Fruit fly (Drosophila melanogaster) S2 (cell line): ENCODE data around the gene Art1.

Source experiments
- CG8478 ChIP-seq: fragments of >200 bp; optimal IDR thresholded peaks from 2 replicates; lab custom pipeline; 2018
- CTCF ChIP-seq, 2 experiments: fragments of >200 bp; optimal IDR thresholded peaks; 2 replicates each; lab custom pipeline; 2018

Gene Art1

DNA sequence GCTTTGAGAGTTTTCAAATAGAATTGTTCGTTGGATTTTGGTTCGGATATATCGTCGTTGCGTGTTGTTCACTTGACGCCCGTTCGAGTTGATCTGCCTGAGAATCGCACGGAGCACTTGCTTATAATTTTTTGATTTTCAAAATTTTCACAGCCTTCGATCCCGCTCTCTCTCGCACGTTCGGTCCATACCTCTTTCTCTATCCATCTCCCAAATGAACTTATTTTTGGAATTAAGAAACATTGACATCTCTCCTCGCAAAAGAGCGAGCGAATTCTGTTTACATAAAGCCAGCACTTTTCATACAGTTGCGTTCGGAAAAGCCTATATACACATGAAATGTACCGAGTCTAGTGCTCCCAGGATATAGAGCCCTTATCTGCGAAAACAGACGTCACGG is 10.8 kb downstream of the Art1 start, which contains the start of the genes CG45076, CG45078 and fau:
TSS of gene CG45076 (minus strand) at position 101 of the 400 bp plus-strand sequence.
TSS of gene CG45078 (minus strand) at position 101 of the 400 bp plus-strand sequence.
TSS of gene fau (minus strand) at position 101 of the 400 bp plus-strand sequence.
- no peak for TF ChIP-seq CTCF (optimal IDR thresholded peaks at IDR 0.05; lab: Kevin White, UChicago)
- TF ChIP-seq CG8478, result no peak

DNA sequence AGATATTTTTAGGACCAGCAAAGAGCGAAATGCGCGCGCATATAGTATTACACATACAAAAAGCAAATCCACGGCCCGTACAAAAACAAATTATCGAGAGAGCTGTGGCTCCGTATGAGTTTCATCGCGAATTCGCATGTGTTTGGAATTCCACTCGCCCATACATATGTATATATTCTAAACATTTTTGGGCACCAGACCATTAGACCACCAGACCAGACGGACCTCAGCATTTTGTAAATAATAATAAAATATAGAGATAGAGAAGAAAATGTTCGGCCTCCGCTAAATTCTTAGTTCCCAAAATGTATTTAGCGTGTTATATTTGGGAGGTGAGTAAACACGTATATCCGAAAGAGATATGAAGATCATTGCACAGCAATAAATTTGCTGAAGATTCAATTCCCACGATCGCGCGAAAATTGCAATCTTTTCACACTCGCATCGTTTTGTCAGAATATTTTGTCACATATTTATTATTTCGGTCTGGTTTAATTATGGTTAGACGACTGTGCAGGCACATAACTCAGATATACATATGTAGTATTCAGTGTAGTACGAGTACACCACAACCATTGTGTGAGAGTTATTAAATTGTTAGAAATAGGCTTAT is 11.9 kb downstream of the Art1 start:
- TF ChIP-seq CG8478 (no peak), CTCF (optimal IDR thresholded peaks at IDR 0.05; lab: Kevin White, UChicago) (no peak)

DNA sequence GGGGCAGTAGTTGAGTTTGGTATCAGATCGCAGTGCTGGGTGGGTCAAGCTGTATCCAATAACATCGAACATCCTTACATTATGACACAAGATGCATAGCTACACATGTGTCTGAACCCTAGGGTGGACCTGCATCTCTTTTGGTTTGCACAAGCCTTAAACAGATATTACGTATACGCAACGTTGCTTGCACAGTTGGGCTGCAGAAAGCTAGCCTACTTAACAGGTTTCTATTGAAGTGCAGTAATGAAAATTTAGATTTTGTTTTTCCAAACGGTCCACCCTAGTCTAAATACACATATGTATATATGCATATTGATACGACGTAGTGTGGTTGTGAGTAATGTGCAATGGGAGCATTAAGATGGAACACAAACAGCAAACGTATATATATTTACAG is 12.8 kb downstream of the Art1 start:
- TF ChIP-seq CG8478 (no peak), CTCF (optimal IDR thresholded peaks at IDR 0.05; lab: Kevin White, UChicago) (no peak)

DNA sequence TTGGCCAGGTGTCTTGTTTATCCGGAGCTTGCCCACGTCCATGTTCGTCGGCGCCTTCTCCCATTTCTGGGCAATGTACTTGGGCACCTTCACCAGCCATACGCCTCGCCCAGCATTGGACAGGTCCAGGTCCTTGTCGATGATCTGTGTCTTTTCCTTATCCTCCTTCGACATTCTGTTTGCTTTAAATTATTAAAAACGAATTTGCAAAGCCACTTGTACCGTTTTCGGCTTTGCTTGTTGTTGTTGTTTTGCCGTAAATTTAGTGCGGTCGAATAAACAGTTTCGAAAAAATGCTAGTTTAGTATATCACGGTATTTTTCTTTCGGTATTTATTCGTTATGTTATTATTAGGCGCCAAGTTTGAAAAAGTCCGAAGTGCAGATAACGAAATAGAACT is 20.5 kb downstream of the Art1 start, which contains the start of gene TfIIFbeta:
TSS of gene TfIIFbeta (minus strand) at position 279 of the 400 bp plus-strand sequence.
- TF ChIP-seq CG8478 (no peak), CTCF (optimal IDR thresholded peaks at IDR 0.05; lab: Kevin White, UChicago) (no peak)

DNA sequence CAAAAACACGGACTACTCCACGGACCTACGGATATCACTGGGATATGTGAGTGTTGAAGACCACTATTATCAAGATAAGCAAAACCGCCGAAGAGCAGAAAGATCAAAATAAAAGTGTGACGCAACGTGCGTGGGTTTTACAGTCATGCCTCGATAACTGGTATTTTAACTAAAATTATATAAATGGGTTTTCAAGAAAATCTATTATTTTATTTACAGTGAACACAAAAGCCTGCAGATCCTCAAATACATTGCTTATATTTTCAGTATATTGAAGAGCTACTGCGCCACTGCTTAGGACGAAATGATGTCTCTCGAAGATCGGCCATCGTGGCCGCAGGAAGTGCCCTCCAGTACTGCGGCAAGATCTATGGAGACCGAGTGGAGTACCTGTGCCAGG is 26.0 kb downstream of the Art1 start:
- TF ChIP-seq CG8478 (no peak), CTCF (optimal IDR thresholded peaks at IDR 0.05; lab: Kevin White, UChicago) (no peak)

DNA sequence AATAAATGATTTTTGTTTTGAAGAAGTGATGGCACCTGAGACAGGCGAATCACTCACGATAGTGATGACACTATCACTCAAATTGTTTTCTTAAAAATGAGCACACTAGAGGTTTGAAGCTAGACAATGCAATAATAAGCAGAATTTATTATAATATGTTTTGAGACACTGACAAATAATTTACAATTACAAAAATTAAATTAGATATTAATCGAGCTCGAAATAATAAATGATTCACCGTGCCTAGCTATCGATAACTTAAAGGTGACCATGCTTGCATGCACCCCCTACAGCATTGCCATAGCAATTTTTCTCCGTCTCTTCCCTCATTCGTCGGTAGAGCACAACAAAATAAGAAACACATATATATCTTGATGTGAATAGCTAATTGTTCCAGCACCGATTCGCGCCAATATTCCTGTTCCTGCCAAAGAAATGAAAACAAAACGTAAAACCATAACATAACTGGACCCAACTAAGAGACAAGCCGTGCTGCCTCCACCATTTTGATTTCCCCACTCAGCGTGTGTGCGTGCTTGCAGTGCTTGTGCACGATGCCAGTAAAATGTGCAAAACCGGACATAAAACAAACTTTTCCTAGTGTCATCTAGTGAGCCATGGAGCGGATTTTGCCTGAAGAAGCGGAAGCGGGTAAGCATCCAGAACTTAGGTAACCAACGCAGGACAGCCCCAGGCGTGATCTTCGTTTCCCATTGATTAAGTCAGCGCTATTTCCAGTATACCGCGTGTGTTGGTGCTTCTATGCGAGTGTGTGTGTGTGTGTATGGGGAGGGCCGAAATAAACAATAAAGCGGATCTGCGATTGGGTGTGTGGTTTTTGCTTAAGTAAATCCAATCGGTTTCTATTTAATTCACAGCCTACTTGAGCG is 26.8 kb downstream of the Art1 start, which contains the start of the genes MED7 and Cap-H2:
TSS of gene MED7 (minus strand) at position 67 of the 890 bp plus-strand sequence.
TSS of gene Cap-H2 (plus strand) at position 345 of the 890 bp plus-strand sequence.
- TF ChIP-seq CG8478, result no peak
- no peak for TF ChIP-seq CTCF (optimal IDR thresholded peaks at IDR 0.05; lab: Kevin White, UChicago)

dm6 chr3R:10759348-10759847 is 28.6 kb downstream of the Art1 start, which contains the start of gene CG31272:
TSS of gene CG31272 (minus strand) at chr3R:10759398.
- TF ChIP-seq CTCF (optimal IDR thresholded peaks at IDR 0.05; lab: Kevin White, UChicago), result no peak
- no peak for TF ChIP-seq CG8478

dm6 chr3R:10755534-10755933 is 32.5 kb downstream of the Art1 start, which contains the start of gene CG14691:
TSS of gene CG14691 (minus strand) at chr3R:10755634.
- TF ChIP-seq CTCF (optimal IDR thresholded peaks at IDR 0.05; lab: Kevin White, UChicago) (no peak), CG8478 (no peak)

DNA sequence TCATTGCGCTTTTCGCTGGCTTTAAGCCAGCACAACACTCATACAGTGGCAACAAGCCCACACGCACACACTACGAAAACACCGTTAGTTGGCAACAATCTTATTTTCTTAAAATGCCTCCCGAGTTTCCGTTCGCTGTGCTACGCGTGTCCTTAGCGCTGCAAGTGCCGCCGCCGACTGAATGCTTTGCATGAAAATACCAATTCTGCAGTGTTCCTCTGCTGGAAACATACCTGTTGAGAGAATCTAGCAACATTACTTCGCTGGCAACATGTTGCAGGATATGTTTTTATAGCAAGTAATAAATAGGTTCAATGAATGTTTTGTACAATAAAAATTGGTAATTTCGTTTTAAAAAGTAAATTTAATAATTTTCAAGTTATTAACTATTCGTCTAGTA is 37.0 kb downstream of the Art1 start, which contains the start of gene TkR86C:
TSS of gene TkR86C (minus strand) at position 168 of the 400 bp plus-strand sequence.
- TF ChIP-seq CG8478 (no peak), CTCF (optimal IDR thresholded peaks at IDR 0.05; lab: Kevin White, UChicago) (no peak)

- no peak for TF ChIP-seq CTCF (optimal IDR thresholded peaks at IDR 0.05; lab: Kevin White, UChicago)
- no peak for TF ChIP-seq CG8478
Measured at dm6 chr3R:10747650-10748049, 40.4 kb downstream of the Art1 start.
